Worm (Caenorhabditis elegans) whole organism, young adult: ENCODE results near the gene R04F11.3.

Experiments
- B0336.3 ChIP-seq: fragments of 200-800 bp; sonication (Bioruptor generic); IDR thresholded peaks from 2 replicates; pipeline ENCODE4 v1.3.6; 2022; ENCODE audit warnings: missing genetic modification characterization, missing compliant biosample characterization
- D2030.7 ChIP-seq: fragments of 200-800 bp; sonication (Bioruptor generic); IDR thresholded peaks from 2 replicates; pipeline ENCODE4 v1.3.6; 2022; ENCODE audit warnings: missing genetic modification reagents, missing genetic modification characterization, missing compliant biosample characterization
- F37B4.10 ChIP-seq: fragments of 200-800 bp; sonication (Bioruptor generic); IDR thresholded peaks from 2 replicates; pipeline ENCODE4 v1.3.6; 2022; ENCODE audit warnings: missing genetic modification characterization, missing compliant biosample characterization
- F39B2.1 ChIP-seq: fragments of 200-800 bp; sonication (Bioruptor generic); IDR thresholded peaks from 2 replicates; pipeline ENCODE4 v1.3.6; 2022; ENCODE audit warnings: missing genetic modification reagents, missing genetic modification characterization, missing compliant biosample characterization
- F57A8.1 ChIP-seq: fragments of 200-800 bp; sonication (Bioruptor generic); optimal IDR thresholded peaks from 2 replicates; lab custom pipeline; 2018; ENCODE audit warnings: mild to moderate bottlenecking, missing genetic modification characterization, moderate library complexity, missing compliant biosample characterization
- T07F8.4 ChIP-seq: sonication (generic microtip); optimal IDR thresholded peaks from 2 replicates; lab custom pipeline; 2016; ENCODE audit warnings: mild to moderate bottlenecking, missing genetic modification characterization, moderate library complexity, missing compliant biosample characterization
- T26A5.8 ChIP-seq: sonication (generic microtip); optimal IDR thresholded peaks from 2 replicates; lab custom pipeline; 2016; ENCODE audit warnings: missing genetic modification characterization, missing compliant biosample characterization
- Y53F4B.3 ChIP-seq: fragments of 200-800 bp; sonication (Bioruptor generic); IDR thresholded peaks from 2 replicates; pipeline ENCODE4 v1.3.6; 2022; ENCODE audit warnings: missing genetic modification reagents, missing genetic modification characterization, missing compliant biosample characterization
- Y53G8AR.9 ChIP-seq: fragments of 200-800 bp; sonication (Bioruptor generic); conservative IDR thresholded peaks from 2 replicates; pipeline ENCODE4 v1.3.6; 2022; ENCODE audit warnings: missing genetic modification reagents, missing genetic modification characterization, missing compliant biosample characterization
- Y56A3A.18 ChIP-seq: fragments of 200-800 bp; sonication (Bioruptor generic); IDR thresholded peaks from 2 replicates; pipeline ENCODE4 v1.3.6; 2022; ENCODE audit warnings: missing genetic modification reagents, missing genetic modification characterization, missing compliant biosample characterization
- Y67H2A.10 ChIP-seq: fragments of 200-800 bp; sonication (Bioruptor generic); conservative IDR thresholded peaks from 2 replicates; pipeline ENCODE4 v1.3.6; 2022; ENCODE audit warnings: missing genetic modification reagents, missing genetic modification characterization, missing compliant biosample characterization
- Y79H2A.3 ChIP-seq: fragments of 200-800 bp; sonication (Bioruptor generic); conservative IDR thresholded peaks from 2 replicates; pipeline ENCODE4 v1.3.6; 2022; ENCODE audit warnings: missing genetic modification reagents, missing genetic modification characterization, missing compliant biosample characterization
- Y95B8A.8 ChIP-seq: fragments of 200-800 bp; sonication (Bioruptor generic); IDR thresholded peaks from 2 replicates; pipeline ENCODE4 v1.3.6; 2022; ENCODE audit warnings: missing genetic modification reagents, missing genetic modification characterization, missing compliant biosample characterization
- athp-1 ChIP-seq: sonication (generic microtip); optimal IDR thresholded peaks from 2 replicates; lab custom pipeline; 2017; ENCODE audit warnings: mild to moderate bottlenecking, missing genetic modification characterization, missing compliant biosample characterization
- attf-5 ChIP-seq: fragments of 200-800 bp; sonication (Bioruptor generic); optimal IDR thresholded peaks from 2 replicates; lab custom pipeline; 2018; ENCODE audit warnings: mild to moderate bottlenecking, missing genetic modification characterization, missing compliant biosample characterization
- ccch-3 ChIP-seq: fragments of 200-800 bp; sonication (Bioruptor generic); optimal IDR thresholded peaks from 2 replicates; lab custom pipeline; 2018; ENCODE audit warnings: mild to moderate bottlenecking, missing genetic modification characterization, missing compliant biosample characterization
- cebp-2 ChIP-seq: fragments of 200-800 bp; sonication (Bioruptor generic); IDR thresholded peaks from 2 replicates; pipeline ENCODE4 v1.3.6; 2022; ENCODE audit warnings: missing genetic modification characterization, missing compliant biosample characterization
- ceh-100 ChIP-seq: fragments of 200-800 bp; sonication (Bioruptor generic); IDR thresholded peaks from 2 replicates; pipeline ENCODE4 v1.3.6; 2022; ENCODE audit warnings: missing genetic modification reagents, missing genetic modification characterization, missing compliant biosample characterization
- ceh-27 ChIP-seq: fragments of 200-800 bp; sonication (Bioruptor generic); optimal IDR thresholded peaks from 2 replicates; lab custom pipeline; 2018; ENCODE audit warnings: mild to moderate bottlenecking, missing genetic modification characterization, moderate library complexity, missing compliant biosample characterization
- ceh-40 ChIP-seq: fragments of 200-800 bp; sonication (Bioruptor generic); IDR thresholded peaks from 2 replicates; pipeline ENCODE4 v1.3.6; 2022; ENCODE audit warnings: missing genetic modification characterization, missing compliant biosample characterization
- ceh-58 ChIP-seq: fragments of 200-800 bp; sonication (Bioruptor generic); IDR thresholded peaks from 2 replicates; pipeline ENCODE4 v1.3.6; 2022; ENCODE audit warnings: missing genetic modification characterization, missing compliant biosample characterization
- die-1 ChIP-seq: sonication (generic microtip); optimal IDR thresholded peaks from 2 replicates; lab custom pipeline; 2016; ENCODE audit warnings: missing genotype, mild to moderate bottlenecking, missing genetic modification characterization, missing compliant biosample characterization
- dpl-1 ChIP-seq: fragments of 150-350 bp; optimal IDR thresholded peaks from 2 replicates; lab custom pipeline; 2014; ENCODE audit warnings: missing biosample characterization, missing genetic modification reagents, missing genetic modification characterization
- efl-1 ChIP-seq: fragments of 150-350 bp; optimal IDR thresholded peaks from 2 replicates; lab custom pipeline; 2014; ENCODE audit warnings: missing biosample characterization, missing genetic modification reagents, missing genetic modification characterization
- egrh-3 ChIP-seq: fragments of 200-800 bp; sonication (Bioruptor generic); IDR thresholded peaks from 2 replicates; pipeline ENCODE4 v1.3.6; 2022; ENCODE audit warnings: missing genetic modification reagents, missing genetic modification characterization, missing compliant biosample characterization
- ets-4 ChIP-seq: fragments of 200-800 bp; sonication (Bioruptor generic); optimal IDR thresholded peaks from 2 replicates; lab custom pipeline; 2018; ENCODE audit warnings: mild to moderate bottlenecking, missing genetic modification characterization, missing compliant biosample characterization
- fkh-3 ChIP-seq: sonication (generic microtip); optimal IDR thresholded peaks from 2 replicates; lab custom pipeline; 2016; ENCODE audit warnings: mild to moderate bottlenecking, missing genetic modification characterization, missing compliant biosample characterization
- gei-17 ChIP-seq: fragments of 200-800 bp; sonication (Bioruptor generic); optimal IDR thresholded peaks from 2 replicates; lab custom pipeline; 2018; ENCODE audit warnings: mild to moderate bottlenecking, missing genetic modification characterization, missing compliant biosample characterization
- him-1 ChIP-seq: sonication (generic microtip); optimal IDR thresholded peaks from 2 replicates; lab custom pipeline; 2016; ENCODE audit warnings: missing genotype, missing genetic modification reagents, missing genetic modification characterization, missing compliant biosample characterization
- hmg-1.2 ChIP-seq: fragments of 200-800 bp; sonication (Bioruptor generic); IDR thresholded peaks from 2 replicates; pipeline ENCODE4 v1.3.6; 2022; ENCODE audit warnings: missing genetic modification reagents, missing genetic modification characterization, missing compliant biosample characterization
- hrde-1 ChIP-seq: sonication (generic microtip); optimal IDR thresholded peaks from 2 replicates; lab custom pipeline; 2016; ENCODE audit warnings: missing genetic modification characterization, mild to moderate bottlenecking, missing compliant biosample characterization, moderate library complexity, missing genotype, missing genetic modification reagents, borderline replicate concordance
- lag-1 ChIP-seq: fragments of 200-800 bp; sonication (Bioruptor generic); IDR thresholded peaks from 2 replicates; pipeline ENCODE4 v1.3.6; 2022; ENCODE audit warnings: missing genetic modification reagents, missing genetic modification characterization, missing compliant biosample characterization
- lsl-1 ChIP-seq: fragments of 200-800 bp; sonication (Bioruptor generic); optimal IDR thresholded peaks from 2 replicates; lab custom pipeline; 2018; ENCODE audit warnings: mild to moderate bottlenecking, missing genetic modification characterization, moderate library complexity, missing compliant biosample characterization
- lsy-27 ChIP-seq: sonication (generic microtip); optimal IDR thresholded peaks from 2 replicates; lab custom pipeline; 2017; ENCODE audit warnings: missing genetic modification characterization, mild to moderate bottlenecking, missing compliant biosample characterization, antibody characterized with exemption, missing genotype, borderline replicate concordance; ENCODE audit not compliant: insufficient read depth
- madf-3 ChIP-seq: fragments of 200-800 bp; sonication (Bioruptor generic); IDR thresholded peaks from 2 replicates; pipeline ENCODE4 v1.3.6; 2022; ENCODE audit warnings: missing genetic modification reagents, missing genetic modification characterization, missing compliant biosample characterization
- mes-4 ChIP-seq: sonication (generic microtip); optimal IDR thresholded peaks from 2 replicates; lab custom pipeline; 2016; ENCODE audit warnings: missing genotype, missing genetic modification characterization, missing compliant biosample characterization
- nfya-2 ChIP-seq: fragments of 200-800 bp; sonication (Bioruptor generic); IDR thresholded peaks from 2 replicates; pipeline ENCODE4 v1.3.6; 2022; ENCODE audit warnings: missing genetic modification reagents, missing genetic modification characterization, missing compliant biosample characterization
- nhr-120 ChIP-seq: fragments of 200-800 bp; sonication (Bioruptor generic); IDR thresholded peaks from 2 replicates; pipeline ENCODE4 v1.3.6; 2022; ENCODE audit warnings: missing genetic modification characterization, missing compliant biosample characterization
- rpc-1 ChIP-seq, 2 experiments: fragments of 150-350 bp in 1 of 2; sonication (generic microtip) in 1 of 2; optimal IDR thresholded peaks; 2 replicates each; lab custom pipeline; 2014 to 2018; ENCODE audit warnings: missing biosample characterization in 1 of 2, missing genetic modification characterization in 1 of 2, missing genetic modification reagents in 1 of 2, missing genotype in 1 of 2
- sea-2 ChIP-seq: fragments of 200-800 bp; sonication (Bioruptor generic); IDR thresholded peaks from 2 replicates; pipeline ENCODE4 v1.3.6; 2022; ENCODE audit warnings: missing genetic modification characterization, missing compliant biosample characterization
- snpc-1.1 ChIP-seq: sonication (generic microtip); optimal IDR thresholded peaks from 2 replicates; lab custom pipeline; 2017; ENCODE audit warnings: missing genetic modification characterization, mild to moderate bottlenecking, missing compliant biosample characterization, antibody characterized with exemption, moderate library complexity, missing genotype, missing genetic modification reagents; ENCODE audit not compliant: insufficient read depth
- somi-1 ChIP-seq: fragments of 200-800 bp; sonication (Bioruptor generic); optimal IDR thresholded peaks from 2 replicates; lab custom pipeline; 2018; ENCODE audit warnings: mild to moderate bottlenecking, missing genetic modification characterization, missing compliant biosample characterization
- tbx-9 ChIP-seq: sonication (generic microtip); optimal IDR thresholded peaks from 2 replicates; lab custom pipeline; 2016; ENCODE audit warnings: borderline replicate concordance, missing genetic modification characterization, inconsistent platforms, missing compliant biosample characterization
- unc-62 ChIP-seq: fragments of 150-350 bp; optimal IDR thresholded peaks from 2 replicates; lab custom pipeline; 2014; ENCODE audit warnings: missing biosample characterization, missing genetic modification reagents, missing genetic modification characterization
- xnd-1 ChIP-seq: sonication (generic microtip); optimal IDR thresholded peaks from 2 replicates; lab custom pipeline; 2016; ENCODE audit warnings: missing genotype, missing genetic modification reagents, missing genetic modification characterization, missing compliant biosample characterization
- zim-3 ChIP-seq: sonication (generic microtip); optimal IDR thresholded peaks from 2 replicates; lab custom pipeline; 2017; ENCODE audit warnings: mild to moderate bottlenecking, missing genetic modification characterization, moderate library complexity, missing compliant biosample characterization
- ztf-26 ChIP-seq: sonication (generic microtip); optimal IDR thresholded peaks from 2 replicates; lab custom pipeline; 2017; ENCODE audit warnings: missing genetic modification characterization, missing compliant biosample characterization
- ztf-28 ChIP-seq: fragments of 200-800 bp; sonication (Bioruptor generic); IDR thresholded peaks from 2 replicates; pipeline ENCODE4 v1.3.6; 2022; ENCODE audit warnings: missing genetic modification reagents, missing genetic modification characterization, missing compliant biosample characterization
- ztf-6 ChIP-seq: fragments of 200-800 bp; sonication (Bioruptor generic); IDR thresholded peaks from 2 replicates; pipeline ENCODE4 v1.3.6; 2022; ENCODE audit warnings: missing genetic modification reagents, missing genetic modification characterization, missing compliant biosample characterization

Gene R04F11.3

ce11 chrV:12331820-12332219 lies 14.8 kb upstream of the R04F11.3 start (continued):
- TF ChIP-seq cebp-2 (no peak), him-1 (tag; lab: Kevin White, UChicago) (peak; percentile 81), lsy-27 (tag; lab: Kevin White, UChicago) (no peak), F57A8.1 (GFP tag; lab: Kevin White, UChicago) (no peak), ceh-27 (GFP tag; lab: Kevin White, UChicago) (peak; percentile 21), fkh-3 (tag; lab: Kevin White, UChicago) (no peak), snpc-1.1 (tag; lab: Kevin White, UChicago) (peak; percentile 26), gei-17 (GFP tag; lab: Kevin White, UChicago) (no peak), efl-1 (GFP tag; lab: Kevin White, UChicago) (no peak), zim-3 (no peak), ceh-40 (GFP tag; lab: Robert Waterston, UW) (no peak), T07F8.4 (tag; lab: Kevin White, UChicago) (no peak), rpc-1 (optimal IDR thresholded peaks at IDR 0.05; lab: Kevin White, UChicago) (peak; percentile 68), rpc-1 (tag; optimal IDR thresholded peaks at IDR 0.05; lab: Kevin White, UChicago) (peak; percentile 83), sea-2 (GFP tag; lab: Robert Waterston, UW) (no peak), nfya-2 (GFP tag; lab: Robert Waterston, UW) (no peak), ceh-58 (GFP tag; lab: Robert Waterston, UW) (no peak), ztf-28 (GFP tag; lab: Robert Waterston, UW) (0 out of 2 replicates have a peak, but pooled peaks have one; percentile 65), ets-4 (no peak), D2030.7 (GFP tag; lab: Robert Waterston, UW) (peak; percentile 51; the same call in 1 of the 2 replicates), hrde-1 (peak; percentile 17), dpl-1 (GFP tag; lab: Kevin White, UChicago) (no peak), unc-62 (GFP tag; lab: Kevin White, UChicago) (no peak), Y95B8A.8 (GFP tag; lab: Robert Waterston, UW) (no peak), Y56A3A.18 (GFP tag; lab: Robert Waterston, UW) (no peak), ztf-26 (tag; lab: Kevin White, UChicago) (peak; percentile 49), mes-4 (tag; lab: Kevin White, UChicago) (no peak), ccch-3 (GFP tag; lab: Kevin White, UChicago) (no peak), somi-1 (GFP tag; lab: Kevin White, UChicago) (no peak), egrh-3 (GFP tag; lab: Robert Waterston, UW) (no peak; the same call in 1 of the 2 replicates), Y53G8AR.9 (GFP tag; lab: Robert Waterston, UW) (no peak), lag-1 (no peak), B0336.3 (GFP tag; lab: Robert Waterston, UW) (no peak), athp-1 (no peak), lsl-1 (GFP tag; lab: Kevin White, UChicago) (peak; percentile 17), die-1 (peak; percentile 57), Y53F4B.3 (GFP tag; lab: Robert Waterston, UW) (no peak), T26A5.8 (tag; lab: Kevin White, UChicago) (no peak), ceh-100 (GFP tag; lab: Robert Waterston, UW) (no peak), nhr-120 (GFP tag; lab: Robert Waterston, UW) (no peak), F39B2.1 (GFP tag; lab: Robert Waterston, UW) (no peak), F37B4.10 (no peak), tbx-9 (no peak), Y79H2A.3 (GFP tag; lab: Robert Waterston, UW) (no peak), Y67H2A.10 (no peak), attf-5 (no peak), hmg-1.2 (GFP tag; lab: Robert Waterston, UW) (peak; percentile 64), ztf-6 (no peak; the same call in 1 of the 2 replicates), madf-3 (peak; percentile 70; the same call in 1 of the 2 replicates), xnd-1 (tag; lab: Kevin White, UChicago) (no peak)
